Worm (Caenorhabditis elegans) whole organism, late embryonic: Measurements from ENCODE around the gene R160.14.
A peak's percentile ranks its signal among the peaks of the same experiment; 100 is the strongest.

Source experiments
- C08G9.2 ChIP-seq: sonication (generic microtip); optimal IDR thresholded peaks from 2 replicates; lab custom pipeline; 2016; ENCODE audit warnings: mild to moderate bottlenecking, missing genetic modification characterization, moderate library complexity, missing compliant biosample characterization
- F13H6.1 ChIP-seq: sonication (generic microtip); optimal IDR thresholded peaks from 2 replicates; lab custom pipeline; 2016; ENCODE audit warnings: missing genetic modification characterization, missing compliant biosample characterization
- K02D7.2 ChIP-seq: sonication (generic microtip); optimal IDR thresholded peaks from 2 replicates; lab custom pipeline; 2017; ENCODE audit warnings: mild to moderate bottlenecking, missing genetic modification characterization, missing compliant biosample characterization
- K09A11.1 ChIP-seq: sonication (generic microtip); optimal IDR thresholded peaks from 2 replicates; lab custom pipeline; 2017; ENCODE audit warnings: antibody characterized with exemption, mild to moderate bottlenecking, missing genetic modification characterization, missing compliant biosample characterization; ENCODE audit not compliant: insufficient read depth
- Y22D7AL.16 ChIP-seq: sonication (generic microtip); optimal IDR thresholded peaks from 2 replicates; lab custom pipeline; 2016; ENCODE audit warnings: missing genetic modification characterization, missing compliant biosample characterization
- ama-1 ChIP-seq: fragments of 150-350 bp; optimal IDR thresholded peaks from 2 replicates; lab custom pipeline; 2014
- ceh-18 ChIP-seq: sonication (generic microtip); optimal IDR thresholded peaks from 2 replicates; lab custom pipeline; 2016; ENCODE audit warnings: missing genetic modification characterization, missing compliant biosample characterization
- ceh-19 ChIP-seq: fragments of 200-800 bp; sonication (Bioruptor generic); optimal IDR thresholded peaks from 2 replicates; lab custom pipeline; 2018; ENCODE audit warnings: mild to moderate bottlenecking, missing genetic modification characterization, missing compliant biosample characterization
- ceh-31 ChIP-seq: sonication (generic microtip); optimal IDR thresholded peaks from 2 replicates; lab custom pipeline; 2016; ENCODE audit warnings: missing genetic modification characterization, missing compliant biosample characterization
- ceh-34 ChIP-seq: sonication (generic microtip); optimal IDR thresholded peaks from 2 replicates; lab custom pipeline; 2016; ENCODE audit warnings: mild to moderate bottlenecking, missing genetic modification characterization, missing compliant biosample characterization
- ceh-48 ChIP-seq: sonication (generic microtip); optimal IDR thresholded peaks from 2 replicates; lab custom pipeline; 2016; ENCODE audit warnings: missing genetic modification characterization, inconsistent platforms, missing compliant biosample characterization
- ceh-6 ChIP-seq: fragments of 200-800 bp; sonication (Bioruptor generic); optimal IDR thresholded peaks from 2 replicates; lab custom pipeline; 2018; ENCODE audit warnings: mild to moderate bottlenecking, missing genetic modification characterization, missing compliant biosample characterization
- ceh-9 ChIP-seq: sonication (generic microtip); optimal IDR thresholded peaks from 2 replicates; lab custom pipeline; 2016; ENCODE audit warnings: mild to moderate bottlenecking, missing genetic modification characterization, inconsistent platforms, missing compliant biosample characterization
- che-1 ChIP-seq: sonication (generic microtip); optimal IDR thresholded peaks from 2 replicates; lab custom pipeline; 2016; ENCODE audit warnings: mild to moderate bottlenecking, missing genetic modification characterization, missing compliant biosample characterization
- fkh-10 ChIP-seq: fragments of 150-350 bp; optimal IDR thresholded peaks from 2 replicates; lab custom pipeline; 2014; ENCODE audit warnings: missing biosample characterization, missing genetic modification reagents, missing genetic modification characterization
- fkh-6 ChIP-seq: sonication (generic microtip); optimal IDR thresholded peaks from 2 replicates; lab custom pipeline; 2016; ENCODE audit warnings: missing genetic modification characterization, missing compliant biosample characterization
- gmeb-2 ChIP-seq: sonication (generic microtip); optimal IDR thresholded peaks from 2 replicates; lab custom pipeline; 2016; ENCODE audit warnings: missing genetic modification characterization, inconsistent platforms, missing compliant biosample characterization
- hlh-30 ChIP-seq: sonication (generic microtip); optimal IDR thresholded peaks from 2 replicates; lab custom pipeline; 2017; ENCODE audit warnings: antibody characterized with exemption, missing genetic modification characterization, missing compliant biosample characterization; ENCODE audit not compliant: insufficient read depth
- hlh-6 ChIP-seq: sonication (generic microtip); optimal IDR thresholded peaks from 2 replicates; lab custom pipeline; 2016; ENCODE audit warnings: missing genotype, missing genetic modification characterization, missing compliant biosample characterization
- hlh-8 ChIP-seq: sonication (generic microtip); optimal IDR thresholded peaks from 2 replicates; lab custom pipeline; 2016; ENCODE audit warnings: missing genotype, missing genetic modification characterization, missing compliant biosample characterization
- mec-3 ChIP-seq: sonication (generic microtip); optimal IDR thresholded peaks from 2 replicates; lab custom pipeline; 2016; ENCODE audit warnings: borderline replicate concordance, missing genetic modification characterization, missing compliant biosample characterization
- nhr-232 ChIP-seq: sonication (generic microtip); optimal IDR thresholded peaks from 2 replicates; lab custom pipeline; 2016; ENCODE audit warnings: missing genetic modification characterization, missing compliant biosample characterization
- npax-4 ChIP-seq: sonication (generic microtip); optimal IDR thresholded peaks from 2 replicates; lab custom pipeline; 2016; ENCODE audit warnings: missing genetic modification characterization, missing compliant biosample characterization
- odd-2 ChIP-seq: sonication (generic microtip); optimal IDR thresholded peaks from 2 replicates; lab custom pipeline; 2017; ENCODE audit warnings: antibody characterized with exemption, mild to moderate bottlenecking, missing genetic modification characterization, missing compliant biosample characterization
- pat-9 ChIP-seq: fragments of 200-800 bp; sonication (Bioruptor generic); optimal IDR thresholded peaks from 2 replicates; lab custom pipeline; 2018; ENCODE audit warnings: mild to moderate bottlenecking, missing genetic modification characterization, moderate library complexity, missing compliant biosample characterization
- pax-1 ChIP-seq: fragments of 150-350 bp; optimal IDR thresholded peaks from 2 replicates; lab custom pipeline; 2014; ENCODE audit warnings: missing biosample characterization, missing genetic modification characterization
- pha-4 ChIP-seq: fragments of 150-350 bp; optimal IDR thresholded peaks from 2 replicates; lab custom pipeline; 2018; ENCODE audit warnings: missing biosample characterization, missing genetic modification reagents, missing genetic modification characterization
- ref-2 ChIP-seq: sonication (generic microtip); optimal IDR thresholded peaks from 2 replicates; lab custom pipeline; 2016; ENCODE audit warnings: missing genetic modification characterization, missing compliant biosample characterization
- sox-4 ChIP-seq: sonication (generic microtip); optimal IDR thresholded peaks from 2 replicates; lab custom pipeline; 2017; ENCODE audit warnings: mild to moderate bottlenecking, missing genetic modification characterization, inconsistent platforms, missing compliant biosample characterization
- ttx-3 ChIP-seq: sonication (generic microtip); optimal IDR thresholded peaks from 2 replicates; lab custom pipeline; 2016; ENCODE audit warnings: missing genetic modification reagents, missing genetic modification characterization, missing compliant biosample characterization
- unc-3 ChIP-seq, 2 experiments: fragments of 200-800 bp in 1 of 2; sonication (Bioruptor generic) in 1 of 2; sonication (generic microtip) in 1 of 2; conservative IDR thresholded peaks in 1 of 2; optimal IDR thresholded peaks in 1 of 2; 2 replicates each; pipeline versions ENCODE4 v1.3.6 to Lab custom; 2016 to 2022; ENCODE audit warnings: missing compliant biosample characterization in 2 of 2, missing genetic modification characterization in 2 of 2, missing genetic modification reagents in 1 of 2
- unc-42 ChIP-seq: sonication (generic microtip); optimal IDR thresholded peaks from 2 replicates; lab custom pipeline; 2016; ENCODE audit warnings: missing genotype, missing genetic modification characterization, missing compliant biosample characterization
- unc-55 ChIP-seq: sonication (generic microtip); optimal IDR thresholded peaks from 2 replicates; lab custom pipeline; 2017; ENCODE audit warnings: missing biosample characterization, missing genetic modification reagents, missing genetic modification characterization
- unc-86 ChIP-seq: sonication (generic microtip); optimal IDR thresholded peaks from 2 replicates; lab custom pipeline; 2016; ENCODE audit warnings: missing genetic modification characterization, missing compliant biosample characterization
- zip-5 ChIP-seq: sonication (generic microtip); optimal IDR thresholded peaks from 2 replicates; lab custom pipeline; 2016; ENCODE audit warnings: missing genetic modification characterization, missing compliant biosample characterization
- ztf-16 ChIP-seq: sonication (generic microtip); optimal IDR thresholded peaks from 2 replicates; lab custom pipeline; 2017; ENCODE audit warnings: missing genetic modification characterization, missing compliant biosample characterization

The R160.14 gene

ce11 chrX:4371988-4372387 is at the start of gene R160.14:
R160.14 (minus strand) TSS chrX:4372088.
- no peak for TF ChIP-seq Y22D7AL.16 (tag; lab: Kevin White, UChicago)
- no peak for TF ChIP-seq ztf-16 (tag; lab: Kevin White, UChicago)
- TF ChIP-seq ref-2 (tag; lab: Kevin White, UChicago), result no peak
- TF ChIP-seq K09A11.1 (tag; lab: Kevin White, UChicago), result no peak
- no peak for TF ChIP-seq hlh-30 (tag; lab: Kevin White, UChicago)
- TF ChIP-seq fkh-10 (GFP tag; lab: Kevin White, UChicago), result no peak
- no peak for TF ChIP-seq unc-3 (GFP tag; conservative IDR thresholded peaks at IDR 0.05; lab: Robert Waterston, UW)
- no peak for TF ChIP-seq unc-3 (tag; optimal IDR thresholded peaks at IDR 0.05; lab: Kevin White, UChicago)
- TF ChIP-seq, all 69 proteins: peak for 0

ce11 chrX:4418751-4419150 is 46.9 kb upstream of the R160.14 start, which contains the start of gene dop-1:
dop-1 (minus strand) TSS chrX:4418851.
- no peak for TF ChIP-seq pax-1 (tag; lab: Kevin White, UChicago)
- TF ChIP-seq ceh-19 (GFP tag; lab: Kevin White, UChicago), result no peak
- no peak for TF ChIP-seq hlh-6 (tag; lab: Kevin White, UChicago)
- TF ChIP-seq Y22D7AL.16 (tag; lab: Kevin White, UChicago), result no peak
- no peak for TF ChIP-seq fkh-10 (GFP tag; lab: Kevin White, UChicago)
- no peak for TF ChIP-seq odd-2 (tag; lab: Kevin White, UChicago)
- TF ChIP-seq che-1 (tag; lab: Kevin White, UChicago), result no peak
- no peak for TF ChIP-seq hlh-8 (tag; lab: Kevin White, UChicago)
- no peak for TF ChIP-seq gmeb-2
- no peak for TF ChIP-seq ceh-6 (GFP tag; lab: Kevin White, UChicago)
- TF ChIP-seq ttx-3 (tag; lab: Kevin White, UChicago), result no peak
- no peak for TF ChIP-seq unc-86 (tag; lab: Kevin White, UChicago)
- no peak for TF ChIP-seq nhr-232 (tag; lab: Kevin White, UChicago)
- TF ChIP-seq pat-9 (tag; lab: Kevin White, UChicago), result no peak

- TF ChIP-seq ceh-31 (tag; lab: Kevin White, UChicago) (no peak), unc-42 (peak; percentile 65)
These were observed 43.4 kb upstream of the R160.14 start for ce11 chrX:4415289-4415688.

ce11 chrX:4413206-4413605 is 41.3 kb upstream of the R160.14 start:
- TF ChIP-seq F13H6.1, result no peak
- no peak for TF ChIP-seq K02D7.2 (tag; lab: Kevin White, UChicago)
- no peak for TF ChIP-seq ceh-48
- no peak for TF ChIP-seq hlh-6 (tag; lab: Kevin White, UChicago)
- TF ChIP-seq hlh-30 (tag; lab: Kevin White, UChicago), result no peak
- TF ChIP-seq sox-4, result no peak
- TF ChIP-seq unc-55 (GFP tag; lab: Kevin White, UChicago), result no peak
- TF ChIP-seq gmeb-2, result no peak
- TF ChIP-seq zip-5 (tag; lab: Kevin White, UChicago), result no peak
- no peak for TF ChIP-seq fkh-6 (tag; lab: Kevin White, UChicago)

ce11 chrX:4410280-4410911 is 38.5 kb upstream of the R160.14 start:
- TF ChIP-seq ceh-18 (tag; lab: Kevin White, UChicago), result no peak
- TF ChIP-seq pha-4, result no peak
- TF ChIP-seq ceh-48, result no peak
- no peak for TF ChIP-seq ceh-34 (tag; lab: Kevin White, UChicago)
- no peak for TF ChIP-seq mec-3 (tag; lab: Kevin White, UChicago)
- TF ChIP-seq hlh-30 (tag; lab: Kevin White, UChicago), result no peak
- TF ChIP-seq ceh-31 (tag; lab: Kevin White, UChicago), result no peak
- no peak for TF ChIP-seq ama-1 (lab: Kevin White, UChicago)
- no peak for TF ChIP-seq ceh-9 (tag; lab: Kevin White, UChicago)
- no peak for TF ChIP-seq C08G9.2 (tag; lab: Kevin White, UChicago)
- TF ChIP-seq npax-4 (tag; lab: Kevin White, UChicago), result no peak
